Fruit fly (Drosophila melanogaster): ENCODE results near the gene Sf3b5.

The Sf3b5 gene

dm6 chr3R:9053850-9054441, 38.8 kb upstream of the Sf3b5 start:
- TF ChIP-seq bsh (GFP tag; optimal IDR thresholded peaks at IDR 0.05) (peak in 1 of 2 experiments; percentile 20), ham (GFP tag; IDR thresholded peaks at IDR 0.05) (no peak), z (GFP tag; IDR thresholded peaks at IDR 0.05) (no peak), BEAF-32 (GFP tag; optimal IDR thresholded peaks at IDR 0.05) (no peak), kay (GFP tag; optimal IDR thresholded peaks at IDR 0.05) (no peak), onecut (GFP tag; IDR thresholded peaks at IDR 0.05) (0 out of 2 replicates have a peak, but pooled peaks have one; percentile 2), tx (GFP tag; optimal IDR thresholded peaks at IDR 0.05) (peak; percentile 47), NFAT (GFP tag; IDR thresholded peaks at IDR 0.05) (no peak), D19B (GFP tag; optimal IDR thresholded peaks at IDR 0.05) (peak; percentile 42), CG11093 (GFP tag; IDR thresholded peaks at IDR 0.05) (no peak; the same call in 2 of the 3 replicates), Mes4 (GFP tag; optimal IDR thresholded peaks at IDR 0.05) (no peak), CG11398 (GFP tag; optimal IDR thresholded peaks at IDR 0.05) (no peak), Hmx (GFP tag; optimal IDR thresholded peaks at IDR 0.05) (no peak), tna (GFP tag; IDR thresholded peaks at IDR 0.05; ENCODE audit: partially characterized antibody) (no peak), trem (tag; optimal IDR thresholded peaks at IDR 0.05) (no peak), scrt (GFP tag; optimal IDR thresholded peaks at IDR 0.05) (no peak), schlank (tag; optimal IDR thresholded peaks at IDR 0.05) (no peak), CG9797 (GFP tag; optimal IDR thresholded peaks at IDR 0.05) (no peak), CG6813 (GFP tag; optimal IDR thresholded peaks at IDR 0.05) (no peak), Dip2 (GFP tag; IDR thresholded peaks at IDR 0.05) (no peak), CG8359 (GFP tag; optimal IDR thresholded peaks at IDR 0.05; ENCODE audit: borderline replicate concordance) (peak; percentile 7), CG15601 (tag; optimal IDR thresholded peaks at IDR 0.05) (no peak), CG17802 (tag; optimal IDR thresholded peaks at IDR 0.05) (no peak), CG17612 (GFP tag; IDR thresholded peaks at IDR 0.05) (no peak), CG13123 (GFP tag; optimal IDR thresholded peaks at IDR 0.05) (no peak), Hr3 (GFP tag; optimal IDR thresholded peaks at IDR 0.05) (peak; percentile 45), lab (GFP tag; optimal IDR thresholded peaks at IDR 0.05) (peak; percentile 50), h (optimal IDR thresholded peaks at IDR 0.05) (no peak), Poxn (GFP tag; IDR thresholded peaks at IDR 0.05) (no peak), slbo (GFP tag; IDR thresholded peaks at IDR 0.05) (no peak), CG6272 (GFP tag; IDR thresholded peaks at IDR 0.05) (no peak), CG3995 (GFP tag; optimal IDR thresholded peaks at IDR 0.05) (peak; percentile 8), ems (GFP tag; optimal IDR thresholded peaks at IDR 0.05) (no peak), crp (GFP tag; optimal IDR thresholded peaks at IDR 0.05) (no peak), CG12236 (GFP tag; optimal IDR thresholded peaks at IDR 0.05) (no peak), croc (GFP tag; conservative IDR thresholded peaks at IDR 0.05) (peak; percentile 27; the same call in 1 of the 3 replicates), Neu2 (GFP tag; optimal IDR thresholded peaks at IDR 0.05; ENCODE audit: borderline replicate concordance) (no peak), kni (GFP tag; optimal IDR thresholded peaks at IDR 0.05) (no peak), prd (optimal IDR thresholded peaks at IDR 0.05) (no peak), prd (GFP tag; IDR thresholded peaks at IDR 0.05) (no peak), CG11247 (GFP tag; IDR thresholded peaks at IDR 0.05) (no peak), CG18764 (GFP tag; optimal IDR thresholded peaks at IDR 0.05) (peak; percentile 3), CG10462 (GFP tag; optimal IDR thresholded peaks at IDR 0.05) (no peak), CG7786 (GFP tag; optimal IDR thresholded peaks at IDR 0.05) (peak; percentile 53), vvl (GFP tag; IDR thresholded peaks at IDR 0.05) (no peak), CG13296 (GFP tag; optimal IDR thresholded peaks at IDR 0.05) (peak; percentile 30), gcm (GFP tag; optimal IDR thresholded peaks at IDR 0.05) (no peak), mam (GFP tag; optimal IDR thresholded peaks at IDR 0.05) (peak; percentile 47), hkb (optimal IDR thresholded peaks at IDR 0.05) (no peak), hkb (GFP tag; IDR thresholded peaks at IDR 0.05) (no peak), CG15073 (GFP tag; optimal IDR thresholded peaks at IDR 0.05) (no peak), CG11085 (GFP tag; IDR thresholded peaks at IDR 0.05) (no peak)

Measured in whole organism, embryonic.